Worm (Caenorhabditis elegans) whole organism, L1 larva: ENCODE data around the gene sec-61.G.

Source experiments
- nhr-90 ChIP-seq: sonication (generic microtip); optimal IDR thresholded peaks from 2 replicates; lab custom pipeline; 2016; ENCODE audit warnings: mild to moderate bottlenecking, missing genetic modification characterization, missing compliant biosample characterization; ENCODE audit not compliant: poor library complexity
- zip-4 ChIP-seq: fragments of 200-800 bp; sonication (Bioruptor generic); optimal IDR thresholded peaks from 2 replicates; lab custom pipeline; 2018; ENCODE audit warnings: mild to moderate bottlenecking, missing genetic modification characterization, moderate library complexity, missing compliant biosample characterization

DNA sequence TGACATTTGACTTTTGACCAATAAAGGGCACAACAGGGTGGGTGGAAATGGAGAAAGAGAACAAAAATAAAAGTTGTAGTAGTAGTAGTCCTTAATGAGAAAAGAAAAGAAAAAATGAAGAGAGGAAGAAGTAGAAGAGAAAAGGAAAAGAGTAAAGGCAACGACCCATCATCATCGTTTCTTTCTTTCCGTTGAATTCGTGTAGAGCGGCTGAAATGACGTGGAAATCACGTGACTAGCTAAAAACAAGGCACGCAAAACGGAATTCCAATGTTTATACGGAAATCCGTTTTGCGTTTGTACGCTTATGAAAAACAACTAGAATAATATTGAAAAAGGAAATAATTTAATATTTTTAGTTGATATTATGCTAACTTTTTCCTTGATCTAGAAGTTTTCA is 29.4 kb downstream of the sec-61.G start:
- TF ChIP-seq nhr-90 (tag; lab: Kevin White, UChicago) (peak; percentile 56), zip-4 (GFP tag; lab: Kevin White, UChicago) (no peak)
